Fruit fly (Drosophila melanogaster) Kc167 (cell line): ENCODE measurements around the gene slmo.

Experiments
- Myc ChIP-seq: fragments of >200 bp; optimal IDR thresholded peaks from 2 replicates; lab custom pipeline; 2017; ENCODE audit warnings: missing external identifiers
- Sin3A ChIP-seq: fragments of >200 bp; optimal IDR thresholded peaks from 2 replicates; lab custom pipeline; 2018; ENCODE audit warnings: missing external identifiers
- h ChIP-seq: fragments of >200 bp; optimal IDR thresholded peaks from 3 replicates; lab custom pipeline; 2018; ENCODE audit warnings: missing external identifiers
- insv ChIP-seq: fragments of >200 bp; optimal IDR thresholded peaks from 3 replicates; lab custom pipeline; 2018; ENCODE audit warnings: missing external identifiers
- psq ChIP-seq: fragments of >200 bp; optimal IDR thresholded peaks from 2 replicates; lab custom pipeline; 2017; ENCODE audit warnings: missing external identifiers
- ttk ChIP-seq: sonication (Bioruptor generic); optimal IDR thresholded peaks from 2 replicates; lab custom pipeline; 2017; ENCODE audit warnings: missing external identifiers

The slmo gene

dm6 chr2L:6048542-6048941, at the start of gene slmo, which contains the start of gene CG34179:
Gene slmo (minus strand): TSS chr2L:6048706.
Gene CG34179 (minus strand): TSS chr2L:6048706.
- no peak for TF ChIP-seq Sin3A (lab: Kevin White, UChicago)
- no peak for TF ChIP-seq ttk (lab: Kevin White, UChicago)
- TF ChIP-seq Myc (lab: Kevin White, UChicago) = no peak
- TF ChIP-seq h (lab: Kevin White, UChicago) = no peak
- TF ChIP-seq insv (lab: Kevin White, UChicago) = no peak
- TF ChIP-seq psq (lab: Kevin White, UChicago) = no peak

dm6 chr2L:6092300-6092699, 43.8 kb upstream of the slmo start:
- no peak for TF ChIP-seq psq (lab: Kevin White, UChicago)
- TF ChIP-seq insv (lab: Kevin White, UChicago) = no peak
- TF ChIP-seq h (lab: Kevin White, UChicago) = no peak
- no peak for TF ChIP-seq ttk (lab: Kevin White, UChicago)
- no peak for TF ChIP-seq Myc (lab: Kevin White, UChicago)
- TF ChIP-seq Sin3A (lab: Kevin White, UChicago) = no peak

- no peak for TF ChIP-seq insv (lab: Kevin White, UChicago)
- no peak for TF ChIP-seq psq (lab: Kevin White, UChicago)
- no peak for TF ChIP-seq h (lab: Kevin White, UChicago)
- no peak for TF ChIP-seq Myc (lab: Kevin White, UChicago)
- no peak for TF ChIP-seq ttk (lab: Kevin White, UChicago)
- TF ChIP-seq Sin3A (lab: Kevin White, UChicago) = no peak
These were observed 42.5 kb upstream of the slmo start, which contains the start of gene CG45075 for dm6 chr2L:6090786-6091716. Gene CG45075 (plus strand): TSS chr2L:6091412.

- TF ChIP-seq Sin3A (lab: Kevin White, UChicago) = no peak
- no peak for TF ChIP-seq psq (lab: Kevin White, UChicago)
- no peak for TF ChIP-seq ttk (lab: Kevin White, UChicago)
- no peak for TF ChIP-seq h (lab: Kevin White, UChicago)
- no peak for TF ChIP-seq insv (lab: Kevin White, UChicago)
- no peak for TF ChIP-seq Myc (lab: Kevin White, UChicago)
These were observed 41.9 kb upstream of the slmo start for dm6 chr2L:6090365-6090764.

DNA sequence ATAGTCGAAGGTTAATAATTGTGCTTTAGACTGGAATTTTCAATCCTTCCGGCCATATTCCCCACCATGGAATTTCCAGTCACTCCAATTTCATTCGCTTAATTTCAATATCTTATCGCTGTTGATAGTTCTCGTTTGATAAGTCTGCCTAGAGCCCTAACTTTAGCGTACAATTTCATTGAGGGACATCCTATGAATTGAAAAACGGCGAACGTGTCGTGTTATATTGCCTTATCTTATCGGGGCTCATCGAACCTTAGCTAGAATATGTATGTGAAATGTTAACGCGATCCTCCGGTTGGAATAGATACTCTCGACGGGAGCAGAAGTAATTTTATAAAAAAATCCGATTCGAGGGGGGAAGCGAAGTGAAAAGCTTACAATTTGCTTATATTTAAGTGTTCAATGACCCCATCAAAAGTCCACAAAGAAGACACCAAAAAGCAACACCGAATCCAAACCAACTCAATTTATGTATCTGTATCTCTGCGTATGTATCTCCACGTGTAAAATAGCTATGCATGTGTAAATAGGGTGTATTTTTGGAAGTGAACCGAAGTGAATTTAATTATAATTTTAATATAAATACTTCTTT, 41.2 kb upstream of the slmo start:
- TF ChIP-seq insv (lab: Kevin White, UChicago) (no peak), psq (lab: Kevin White, UChicago) (no peak), h (lab: Kevin White, UChicago) (no peak), Sin3A (lab: Kevin White, UChicago) (no peak), Myc (lab: Kevin White, UChicago) (no peak), ttk (lab: Kevin White, UChicago) (no peak)

dm6 chr2L:6088371-6089365, 40.2 kb upstream of the slmo start:
- TF ChIP-seq insv (lab: Kevin White, UChicago) (no peak), ttk (lab: Kevin White, UChicago) (no peak)

dm6 chr2L:6087685-6088084, 39.2 kb upstream of the slmo start:
- TF ChIP-seq h (lab: Kevin White, UChicago) = no peak
- no peak for TF ChIP-seq insv (lab: Kevin White, UChicago)
- no peak for TF ChIP-seq Sin3A (lab: Kevin White, UChicago)
- no peak for TF ChIP-seq ttk (lab: Kevin White, UChicago)
- TF ChIP-seq psq (lab: Kevin White, UChicago) = no peak
- no peak for TF ChIP-seq Myc (lab: Kevin White, UChicago)

dm6 chr2L:6086771-6087170, 38.3 kb upstream of the slmo start:
- TF ChIP-seq Sin3A (lab: Kevin White, UChicago) (no peak), insv (lab: Kevin White, UChicago) (no peak), psq (lab: Kevin White, UChicago) (no peak), ttk (lab: Kevin White, UChicago) (no peak), h (lab: Kevin White, UChicago) (no peak), Myc (lab: Kevin White, UChicago) (no peak)

- TF ChIP-seq h (lab: Kevin White, UChicago) (no peak), ttk (lab: Kevin White, UChicago) (no peak), insv (lab: Kevin White, UChicago) (no peak), Sin3A (lab: Kevin White, UChicago) (no peak), psq (lab: Kevin White, UChicago) (no peak), Myc (lab: Kevin White, UChicago) (no peak)
These were observed 37.3 kb upstream of the slmo start for dm6 chr2L:6085733-6086317.

- TF ChIP-seq Myc (lab: Kevin White, UChicago) (no peak), ttk (lab: Kevin White, UChicago) (no peak), psq (lab: Kevin White, UChicago) (no peak), insv (lab: Kevin White, UChicago) (no peak), Sin3A (lab: Kevin White, UChicago) (no peak), h (lab: Kevin White, UChicago) (no peak)
These were observed 36.2 kb upstream of the slmo start for dm6 chr2L:6084694-6085093.
